Worm (Caenorhabditis elegans) whole organism, young adult: ENCODE data around the gene R10D12.8.

Experiments used
- B0019.2 ChIP-seq: fragments of 200-800 bp; sonication (Bioruptor generic); conservative IDR thresholded peaks from 2 replicates; pipeline ENCODE4 v1.3.6; 2022; ENCODE audit warnings: missing genetic modification reagents, missing genetic modification characterization, missing compliant biosample characterization
- B0035.1 ChIP-seq: sonication (generic microtip); optimal IDR thresholded peaks from 2 replicates; lab custom pipeline; 2016; ENCODE audit warnings: missing genetic modification characterization, mild to moderate bottlenecking, missing compliant biosample characterization, missing genotype, missing genetic modification reagents
- B0261.1 ChIP-seq: sonication (generic microtip); optimal IDR thresholded peaks from 2 replicates; lab custom pipeline; 2016; ENCODE audit warnings: mild to moderate bottlenecking, missing genetic modification characterization, moderate library complexity, missing compliant biosample characterization
- F39B2.1 ChIP-seq: fragments of 200-800 bp; sonication (Bioruptor generic); IDR thresholded peaks from 2 replicates; pipeline ENCODE4 v1.3.6; 2022; ENCODE audit warnings: missing genetic modification reagents, missing genetic modification characterization, missing compliant biosample characterization
- F57A8.1 ChIP-seq: fragments of 200-800 bp; sonication (Bioruptor generic); optimal IDR thresholded peaks from 2 replicates; lab custom pipeline; 2018; ENCODE audit warnings: mild to moderate bottlenecking, missing genetic modification characterization, moderate library complexity, missing compliant biosample characterization
- K11D2.4 ChIP-seq: fragments of 200-800 bp; sonication (Bioruptor generic); IDR thresholded peaks from 2 replicates; pipeline ENCODE4 v1.3.6; 2022; ENCODE audit warnings: missing genetic modification reagents, missing genetic modification characterization, missing compliant biosample characterization
- K12H6.12 ChIP-seq: fragments of 200-800 bp; sonication (Bioruptor generic); optimal IDR thresholded peaks from 2 replicates; lab custom pipeline; 2018; ENCODE audit warnings: mild to moderate bottlenecking, missing genetic modification characterization, missing compliant biosample characterization
- T07F8.4 ChIP-seq: sonication (generic microtip); optimal IDR thresholded peaks from 2 replicates; lab custom pipeline; 2016; ENCODE audit warnings: mild to moderate bottlenecking, missing genetic modification characterization, moderate library complexity, missing compliant biosample characterization
- Y53F4B.3 ChIP-seq: fragments of 200-800 bp; sonication (Bioruptor generic); IDR thresholded peaks from 2 replicates; pipeline ENCODE4 v1.3.6; 2022; ENCODE audit warnings: missing genetic modification reagents, missing genetic modification characterization, missing compliant biosample characterization
- Y53G8AR.9 ChIP-seq: fragments of 200-800 bp; sonication (Bioruptor generic); conservative IDR thresholded peaks from 2 replicates; pipeline ENCODE4 v1.3.6; 2022; ENCODE audit warnings: missing genetic modification reagents, missing genetic modification characterization, missing compliant biosample characterization
- Y95B8A.8 ChIP-seq: fragments of 200-800 bp; sonication (Bioruptor generic); IDR thresholded peaks from 2 replicates; pipeline ENCODE4 v1.3.6; 2022; ENCODE audit warnings: missing genetic modification reagents, missing genetic modification characterization, missing compliant biosample characterization
- ama-1 ChIP-seq, 3 experiments: fragments of 150-350 bp in 1 of 3; sonication (generic microtip) in 2 of 3; optimal IDR thresholded peaks; 2 replicates each; lab custom pipeline; 2014 to 2018; ENCODE audit warnings: missing biosample characterization in 2 of 3, missing genetic modification characterization in 2 of 3, missing genetic modification reagents in 2 of 3
- bed-1 ChIP-seq: fragments of 200-800 bp; sonication (Bioruptor generic); IDR thresholded peaks from 2 replicates; pipeline ENCODE4 v1.3.6; 2022; ENCODE audit warnings: missing genetic modification reagents, missing genetic modification characterization, missing compliant biosample characterization
- ccch-3 ChIP-seq: fragments of 200-800 bp; sonication (Bioruptor generic); optimal IDR thresholded peaks from 2 replicates; lab custom pipeline; 2018; ENCODE audit warnings: mild to moderate bottlenecking, missing genetic modification characterization, missing compliant biosample characterization
- cebp-1 ChIP-seq, 2 experiments: fragments of 200-800 bp in 1 of 2; sonication (Bioruptor generic) in 1 of 2; sonication (generic microtip) in 1 of 2; IDR thresholded peaks in 1 of 2; optimal IDR thresholded peaks in 1 of 2; 2 replicates each; pipeline versions ENCODE4 v1.3.6 to Lab custom; 2017 to 2022; ENCODE audit warnings: missing compliant biosample characterization in 2 of 2, missing genetic modification characterization in 2 of 2, mild to moderate bottlenecking in 1 of 2, missing genetic modification reagents in 1 of 2, moderate library complexity in 1 of 2
- cebp-2 ChIP-seq: fragments of 200-800 bp; sonication (Bioruptor generic); IDR thresholded peaks from 2 replicates; pipeline ENCODE4 v1.3.6; 2022; ENCODE audit warnings: missing genetic modification characterization, missing compliant biosample characterization
- ceh-58 ChIP-seq: fragments of 200-800 bp; sonication (Bioruptor generic); IDR thresholded peaks from 2 replicates; pipeline ENCODE4 v1.3.6; 2022; ENCODE audit warnings: missing genetic modification characterization, missing compliant biosample characterization
- ceh-79 ChIP-seq: sonication (generic microtip); optimal IDR thresholded peaks from 2 replicates; lab custom pipeline; 2017; ENCODE audit warnings: mild to moderate bottlenecking, missing genetic modification characterization, missing compliant biosample characterization
- dox-1 ChIP-seq: fragments of 200-800 bp; sonication (Bioruptor generic); IDR thresholded peaks from 2 replicates; pipeline ENCODE4 v1.3.6; 2022; ENCODE audit warnings: missing genetic modification reagents, missing genetic modification characterization, missing compliant biosample characterization
- efl-1 ChIP-seq: fragments of 150-350 bp; optimal IDR thresholded peaks from 2 replicates; lab custom pipeline; 2014; ENCODE audit warnings: missing biosample characterization, missing genetic modification reagents, missing genetic modification characterization
- egl-18 ChIP-seq: fragments of 200-800 bp; sonication (Bioruptor generic); IDR thresholded peaks from 2 replicates; pipeline ENCODE4 v1.3.6; 2022; ENCODE audit warnings: missing genetic modification reagents, missing genetic modification characterization, missing compliant biosample characterization
- gei-17 ChIP-seq: fragments of 200-800 bp; sonication (Bioruptor generic); optimal IDR thresholded peaks from 2 replicates; lab custom pipeline; 2018; ENCODE audit warnings: mild to moderate bottlenecking, missing genetic modification characterization, missing compliant biosample characterization
- hlh-26 ChIP-seq: fragments of 200-800 bp; sonication (Bioruptor generic); conservative IDR thresholded peaks from 2 replicates; pipeline ENCODE4 v1.3.6; 2022; ENCODE audit warnings: missing genetic modification reagents, missing genetic modification characterization, missing compliant biosample characterization
- hrde-1 ChIP-seq: sonication (generic microtip); optimal IDR thresholded peaks from 2 replicates; lab custom pipeline; 2016; ENCODE audit warnings: missing genetic modification characterization, mild to moderate bottlenecking, missing compliant biosample characterization, moderate library complexity, missing genotype, missing genetic modification reagents, borderline replicate concordance
- let-607 ChIP-seq, 2 experiments: fragments of 200-800 bp in 1 of 2; sonication (Bioruptor generic) in 1 of 2; sonication (generic microtip) in 1 of 2; optimal IDR thresholded peaks; 2 replicates each; lab custom pipeline; 2016 to 2018; ENCODE audit warnings: mild to moderate bottlenecking in 2 of 2, missing compliant biosample characterization in 2 of 2, missing genetic modification characterization in 2 of 2, moderate library complexity in 2 of 2, missing genotype in 1 of 2
- lin-26 ChIP-seq: fragments of 200-800 bp; sonication (Bioruptor generic); IDR thresholded peaks from 2 replicates; pipeline ENCODE4 v1.3.6; 2022; ENCODE audit warnings: missing genetic modification reagents, missing genetic modification characterization, missing compliant biosample characterization
- lin-35 ChIP-seq, 3 experiments: fragments of 150-350 bp in 2 of 3; sonication (generic microtip) in 1 of 3; optimal IDR thresholded peaks; 2 replicates each; lab custom pipeline; 2014 to 2018; ENCODE audit warnings: missing biosample characterization in 3 of 3, missing genetic modification characterization in 3 of 3, missing genetic modification reagents in 3 of 3
- lir-1 ChIP-seq: fragments of 200-800 bp; sonication (Bioruptor generic); conservative IDR thresholded peaks from 2 replicates; pipeline ENCODE4 v1.3.6; 2022; ENCODE audit warnings: missing genetic modification reagents, missing genetic modification characterization, missing compliant biosample characterization
- lsl-1 ChIP-seq: fragments of 200-800 bp; sonication (Bioruptor generic); optimal IDR thresholded peaks from 2 replicates; lab custom pipeline; 2018; ENCODE audit warnings: mild to moderate bottlenecking, missing genetic modification characterization, moderate library complexity, missing compliant biosample characterization
- madf-3 ChIP-seq: fragments of 200-800 bp; sonication (Bioruptor generic); IDR thresholded peaks from 2 replicates; pipeline ENCODE4 v1.3.6; 2022; ENCODE audit warnings: missing genetic modification reagents, missing genetic modification characterization, missing compliant biosample characterization
- mes-4 ChIP-seq: sonication (generic microtip); optimal IDR thresholded peaks from 2 replicates; lab custom pipeline; 2016; ENCODE audit warnings: missing genotype, missing genetic modification characterization, missing compliant biosample characterization
- nfya-1 ChIP-seq: sonication (generic microtip); optimal IDR thresholded peaks from 2 replicates; lab custom pipeline; 2017; ENCODE audit warnings: antibody characterized with exemption, missing compliant biosample characterization, missing genetic modification characterization, borderline replicate concordance; ENCODE audit not compliant: insufficient read depth
- nhr-179 ChIP-seq: sonication (generic microtip); optimal IDR thresholded peaks from 2 replicates; lab custom pipeline; 2016; ENCODE audit warnings: mild to moderate bottlenecking, missing genetic modification characterization, missing compliant biosample characterization
- nhr-90 ChIP-seq: sonication (generic microtip); optimal IDR thresholded peaks from 2 replicates; lab custom pipeline; 2016; ENCODE audit warnings: missing genotype, mild to moderate bottlenecking, missing genetic modification characterization, missing compliant biosample characterization
- pbrm-1 ChIP-seq: fragments of 200-800 bp; sonication (Bioruptor generic); IDR thresholded peaks from 2 replicates; pipeline ENCODE4 v1.3.6; 2022; ENCODE audit warnings: missing genetic modification reagents, missing genetic modification characterization, missing compliant biosample characterization
- pha-4 ChIP-seq: fragments of 150-350 bp; sonication (generic microtip); optimal IDR thresholded peaks from 2 replicates; lab custom pipeline; 2014; ENCODE audit warnings: missing biosample characterization, missing genetic modification reagents, missing genetic modification characterization
- rec-8 ChIP-seq, 2 experiments: sonication (generic microtip); optimal IDR thresholded peaks; 2 replicates each; lab custom pipeline; 2016; ENCODE audit warnings: mild to moderate bottlenecking in 2 of 2, missing genetic modification characterization in 2 of 2, missing genetic modification reagents in 2 of 2, missing genotype in 2 of 2, missing biosample characterization in 1 of 2, missing compliant biosample characterization in 1 of 2, moderate library complexity in 1 of 2
- rpc-1 ChIP-seq, 2 experiments: fragments of 150-350 bp in 1 of 2; sonication (generic microtip) in 1 of 2; optimal IDR thresholded peaks; 2 replicates each; lab custom pipeline; 2014 to 2018; ENCODE audit warnings: missing biosample characterization in 1 of 2, missing genetic modification characterization in 1 of 2, missing genetic modification reagents in 1 of 2, missing genotype in 1 of 2
- snpc-1.3 ChIP-seq: sonication (generic microtip); optimal IDR thresholded peaks from 2 replicates; lab custom pipeline; 2017; ENCODE audit warnings: missing genetic modification characterization, mild to moderate bottlenecking, missing compliant biosample characterization, antibody characterized with exemption, moderate library complexity, missing genotype, missing genetic modification reagents; ENCODE audit not compliant: insufficient read depth
- tbp1 ChIP-seq: fragments of 200-800 bp; sonication (Bioruptor generic); optimal IDR thresholded peaks from 2 replicates; lab custom pipeline; 2018; ENCODE audit warnings: mild to moderate bottlenecking, missing genetic modification characterization, missing compliant biosample characterization
- tlf-1 ChIP-seq: fragments of 200-800 bp; sonication (Bioruptor generic); optimal IDR thresholded peaks from 2 replicates; lab custom pipeline; 2018; ENCODE audit warnings: mild to moderate bottlenecking, missing genetic modification characterization, missing compliant biosample characterization
- zim-3 ChIP-seq: sonication (generic microtip); optimal IDR thresholded peaks from 2 replicates; lab custom pipeline; 2017; ENCODE audit warnings: mild to moderate bottlenecking, missing genetic modification characterization, moderate library complexity, missing compliant biosample characterization
- ztf-18 ChIP-seq: sonication (generic microtip); optimal IDR thresholded peaks from 2 replicates; lab custom pipeline; 2016; ENCODE audit warnings: missing genotype, mild to moderate bottlenecking, missing genetic modification characterization, missing compliant biosample characterization
- ztf-28 ChIP-seq: fragments of 200-800 bp; sonication (Bioruptor generic); IDR thresholded peaks from 2 replicates; pipeline ENCODE4 v1.3.6; 2022; ENCODE audit warnings: missing genetic modification reagents, missing genetic modification characterization, missing compliant biosample characterization
- ztf-3 ChIP-seq: fragments of 200-800 bp; sonication (Bioruptor generic); optimal IDR thresholded peaks from 2 replicates; lab custom pipeline; 2018; ENCODE audit warnings: mild to moderate bottlenecking, missing genetic modification characterization, missing compliant biosample characterization

R10D12.8 gene

DNA sequence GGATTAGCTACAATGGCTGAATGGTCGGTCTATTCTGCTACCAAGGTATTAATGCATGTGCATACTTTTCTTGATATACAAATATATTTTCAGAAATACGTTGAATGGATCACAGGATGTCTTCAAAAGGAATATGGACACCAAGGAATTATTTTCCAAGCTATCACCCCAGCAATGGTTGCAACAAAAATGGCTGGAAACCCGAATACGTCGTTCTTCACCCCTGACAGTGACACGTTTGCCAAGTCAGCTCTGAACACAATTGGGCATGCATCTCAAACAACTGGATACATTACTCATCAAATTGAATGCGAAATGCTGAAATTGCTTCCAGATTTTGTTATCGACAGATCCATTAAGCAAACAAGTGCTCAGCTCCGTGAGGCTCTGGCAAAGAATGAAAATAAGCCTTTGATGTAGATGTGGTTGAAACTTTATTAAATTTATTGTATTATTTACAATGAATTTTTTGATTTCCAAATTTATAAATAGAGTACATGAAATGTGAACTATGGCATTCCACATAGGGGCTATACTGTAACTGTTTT lies 45.5 kb downstream of the R10D12.8 start (continued):
- TF ChIP-seq dox-1 (GFP tag; lab: Robert Waterston, UW) (peak; percentile 79), ztf-28 (GFP tag; lab: Robert Waterston, UW) (0 out of 2 replicates have a peak, but pooled peaks have one; percentile 75), let-607 (tag; optimal IDR thresholded peaks at IDR 0.05; lab: Kevin White, UChicago) (peak; percentile 4 to 34), cebp-1 (GFP tag; IDR thresholded peaks at IDR 0.05; lab: Robert Waterston, UW) (peak; percentile 77), cebp-1 (tag; optimal IDR thresholded peaks at IDR 0.05; lab: Kevin White, UChicago) (peak; percentile 94), nfya-1 (tag; lab: Kevin White, UChicago) (no peak), F39B2.1 (GFP tag; lab: Robert Waterston, UW) (no peak), ztf-3 (GFP tag; lab: Kevin White, UChicago) (peak; percentile 47), cebp-2 (GFP tag; lab: Robert Waterston, UW) (0 out of 2 replicates have a peak, but pooled peaks have one; percentile 58), ama-1 (optimal IDR thresholded peaks at IDR 0.05; lab: Kevin White, UChicago) (peak; percentile 91), ama-1 (GFP tag; optimal IDR thresholded peaks at IDR 0.05; lab: Kevin White, UChicago) (no peak), madf-3 (GFP tag; lab: Robert Waterston, UW) (peak; percentile 69), bed-1 (GFP tag; lab: Robert Waterston, UW) (no peak), mes-4 (tag; lab: Kevin White, UChicago) (no peak), K12H6.12 (peak; percentile 55), Y95B8A.8 (GFP tag; lab: Robert Waterston, UW) (peak; percentile 88), rpc-1 (optimal IDR thresholded peaks at IDR 0.05; lab: Kevin White, UChicago) (no peak), rpc-1 (tag; optimal IDR thresholded peaks at IDR 0.05; lab: Kevin White, UChicago) (no peak), zim-3 (peak; percentile 16), tbp1 (peak; percentile 71), hlh-26 (no peak), Y53G8AR.9 (GFP tag; lab: Robert Waterston, UW) (peak; percentile 95), B0035.1 (tag; lab: Kevin White, UChicago) (peak; percentile 69), ztf-18 (tag; lab: Kevin White, UChicago) (no peak), nhr-90 (peak; percentile 94), lir-1 (GFP tag; lab: Robert Waterston, UW) (peak; percentile 73), Y53F4B.3 (GFP tag; lab: Robert Waterston, UW) (no peak; the same call in 1 of the 2 replicates), gei-17 (peak; percentile 76), lin-35 (GFP tag; optimal IDR thresholded peaks at IDR 0.05; lab: Kevin White, UChicago) (peak in 1 of 3 experiments; percentile 55), pha-4 (tag; lab: Kevin White, UChicago) (peak; percentile 55), B0261.1 (tag; lab: Kevin White, UChicago) (no peak), B0019.2 (no peak; the same call in 1 of the 2 replicates), ccch-3 (no peak), K11D2.4 (GFP tag; lab: Robert Waterston, UW) (peak; percentile 84), rec-8 (tag; optimal IDR thresholded peaks at IDR 0.05; lab: Kevin White, UChicago) (no peak), hrde-1 (tag; lab: Kevin White, UChicago) (no peak), T07F8.4 (tag; lab: Kevin White, UChicago) (no peak), F57A8.1 (GFP tag; lab: Kevin White, UChicago) (no peak), ceh-58 (GFP tag; lab: Robert Waterston, UW) (no peak), lsl-1 (no peak), lin-26 (GFP tag; lab: Robert Waterston, UW) (peak; percentile 91), ceh-79 (no peak), snpc-1.3 (tag; lab: Kevin White, UChicago) (no peak), pbrm-1 (GFP tag; lab: Robert Waterston, UW) (peak; percentile 61; the same call in 1 of the 2 replicates), tlf-1 (GFP tag; lab: Kevin White, UChicago) (peak; percentile 91), egl-18 (GFP tag; lab: Robert Waterston, UW) (no peak), efl-1 (no peak), nhr-179 (no peak)
